Worm (Caenorhabditis elegans) whole organism, young adult: Measurements from ENCODE around the gene srz-12.

Source experiments
- B0336.3 ChIP-seq: fragments of 200-800 bp; sonication (Bioruptor generic); IDR thresholded peaks from 2 replicates; pipeline ENCODE4 v1.3.6; 2022; ENCODE audit warnings: missing genetic modification characterization, missing compliant biosample characterization
- D2030.7 ChIP-seq: fragments of 200-800 bp; sonication (Bioruptor generic); IDR thresholded peaks from 2 replicates; pipeline ENCODE4 v1.3.6; 2022; ENCODE audit warnings: missing genetic modification reagents, missing genetic modification characterization, missing compliant biosample characterization
- F10E7.11 ChIP-seq: sonication (generic microtip); optimal IDR thresholded peaks from 2 replicates; lab custom pipeline; 2017; ENCODE audit warnings: mild to moderate bottlenecking, missing genetic modification characterization, moderate library complexity, missing compliant biosample characterization
- F37B4.10 ChIP-seq: fragments of 200-800 bp; sonication (Bioruptor generic); IDR thresholded peaks from 2 replicates; pipeline ENCODE4 v1.3.6; 2022; ENCODE audit warnings: missing genetic modification characterization, missing compliant biosample characterization
- F39B2.1 ChIP-seq: fragments of 200-800 bp; sonication (Bioruptor generic); IDR thresholded peaks from 2 replicates; pipeline ENCODE4 v1.3.6; 2022; ENCODE audit warnings: missing genetic modification reagents, missing genetic modification characterization, missing compliant biosample characterization
- F57A8.1 ChIP-seq: fragments of 200-800 bp; sonication (Bioruptor generic); optimal IDR thresholded peaks from 2 replicates; lab custom pipeline; 2018; ENCODE audit warnings: mild to moderate bottlenecking, missing genetic modification characterization, moderate library complexity, missing compliant biosample characterization
- K11D2.4 ChIP-seq: fragments of 200-800 bp; sonication (Bioruptor generic); IDR thresholded peaks from 2 replicates; pipeline ENCODE4 v1.3.6; 2022; ENCODE audit warnings: missing genetic modification reagents, missing genetic modification characterization, missing compliant biosample characterization
- Y56A3A.18 ChIP-seq: fragments of 200-800 bp; sonication (Bioruptor generic); IDR thresholded peaks from 2 replicates; pipeline ENCODE4 v1.3.6; 2022; ENCODE audit warnings: missing genetic modification reagents, missing genetic modification characterization, missing compliant biosample characterization
- Y67H2A.10 ChIP-seq: fragments of 200-800 bp; sonication (Bioruptor generic); conservative IDR thresholded peaks from 2 replicates; pipeline ENCODE4 v1.3.6; 2022; ENCODE audit warnings: missing genetic modification reagents, missing genetic modification characterization, missing compliant biosample characterization
- aptf-2 ChIP-seq: fragments of 200-800 bp; sonication (Bioruptor generic); conservative IDR thresholded peaks from 2 replicates; pipeline ENCODE4 v1.3.6; 2022; ENCODE audit warnings: missing genetic modification reagents, missing genetic modification characterization, missing compliant biosample characterization
- cebp-1 ChIP-seq, 2 experiments: fragments of 200-800 bp in 1 of 2; sonication (Bioruptor generic) in 1 of 2; sonication (generic microtip) in 1 of 2; IDR thresholded peaks in 1 of 2; optimal IDR thresholded peaks in 1 of 2; 2 replicates each; pipeline versions ENCODE4 v1.3.6 to Lab custom; 2017 to 2022; ENCODE audit warnings: missing compliant biosample characterization in 2 of 2, missing genetic modification characterization in 2 of 2, mild to moderate bottlenecking in 1 of 2, missing genetic modification reagents in 1 of 2, moderate library complexity in 1 of 2
- cebp-2 ChIP-seq: fragments of 200-800 bp; sonication (Bioruptor generic); IDR thresholded peaks from 2 replicates; pipeline ENCODE4 v1.3.6; 2022; ENCODE audit warnings: missing genetic modification characterization, missing compliant biosample characterization
- ceh-79 ChIP-seq: sonication (generic microtip); optimal IDR thresholded peaks from 2 replicates; lab custom pipeline; 2017; ENCODE audit warnings: mild to moderate bottlenecking, missing genetic modification characterization, missing compliant biosample characterization
- dox-1 ChIP-seq: fragments of 200-800 bp; sonication (Bioruptor generic); IDR thresholded peaks from 2 replicates; pipeline ENCODE4 v1.3.6; 2022; ENCODE audit warnings: missing genetic modification reagents, missing genetic modification characterization, missing compliant biosample characterization
- egl-44 ChIP-seq: fragments of 200-800 bp; sonication (Bioruptor generic); IDR thresholded peaks from 2 replicates; pipeline ENCODE4 v1.3.6; 2022; ENCODE audit warnings: missing genetic modification reagents, missing genetic modification characterization, missing compliant biosample characterization
- hlh-12 ChIP-seq: sonication (generic microtip); optimal IDR thresholded peaks from 2 replicates; lab custom pipeline; 2016; ENCODE audit warnings: missing genetic modification characterization, missing compliant biosample characterization
- hmg-1.2 ChIP-seq: fragments of 200-800 bp; sonication (Bioruptor generic); IDR thresholded peaks from 2 replicates; pipeline ENCODE4 v1.3.6; 2022; ENCODE audit warnings: missing genetic modification reagents, missing genetic modification characterization, missing compliant biosample characterization
- hsf-1 ChIP-seq: fragments of 200-800 bp; sonication (Bioruptor generic); IDR thresholded peaks from 2 replicates; pipeline ENCODE4 v1.3.6; 2022; ENCODE audit warnings: missing genetic modification reagents, missing genetic modification characterization, missing compliant biosample characterization
- lsl-1 ChIP-seq: fragments of 200-800 bp; sonication (Bioruptor generic); optimal IDR thresholded peaks from 2 replicates; lab custom pipeline; 2018; ENCODE audit warnings: mild to moderate bottlenecking, missing genetic modification characterization, moderate library complexity, missing compliant biosample characterization
- madf-10 ChIP-seq: sonication (generic microtip); optimal IDR thresholded peaks from 2 replicates; lab custom pipeline; 2016; ENCODE audit warnings: mild to moderate bottlenecking, missing genetic modification characterization, missing compliant biosample characterization
- madf-6 ChIP-seq: fragments of 200-800 bp; sonication (Bioruptor generic); IDR thresholded peaks from 2 replicates; pipeline ENCODE4 v1.3.6; 2022; ENCODE audit warnings: missing genetic modification reagents, missing genetic modification characterization, missing compliant biosample characterization
- mes-4 ChIP-seq: sonication (generic microtip); optimal IDR thresholded peaks from 2 replicates; lab custom pipeline; 2016; ENCODE audit warnings: missing genotype, missing genetic modification characterization, missing compliant biosample characterization
- nfyb-1 ChIP-seq: fragments of 200-800 bp; sonication (Bioruptor generic); IDR thresholded peaks from 2 replicates; pipeline ENCODE4 v1.3.6; 2022; ENCODE audit warnings: missing genetic modification reagents, missing genetic modification characterization, missing compliant biosample characterization
- nhr-179 ChIP-seq: sonication (generic microtip); optimal IDR thresholded peaks from 2 replicates; lab custom pipeline; 2016; ENCODE audit warnings: mild to moderate bottlenecking, missing genetic modification characterization, missing compliant biosample characterization
- nhr-80 ChIP-seq: sonication (generic microtip); optimal IDR thresholded peaks from 2 replicates; lab custom pipeline; 2016; ENCODE audit warnings: missing genetic modification characterization, missing compliant biosample characterization
- rec-8 ChIP-seq, 2 experiments: sonication (generic microtip); optimal IDR thresholded peaks; 2 replicates each; lab custom pipeline; 2016; ENCODE audit warnings: mild to moderate bottlenecking in 2 of 2, missing genetic modification characterization in 2 of 2, missing genetic modification reagents in 2 of 2, missing genotype in 2 of 2, missing biosample characterization in 1 of 2, missing compliant biosample characterization in 1 of 2, moderate library complexity in 1 of 2
- repo-1 ChIP-seq: sonication (generic microtip); optimal IDR thresholded peaks from 2 replicates; lab custom pipeline; 2017; ENCODE audit warnings: mild to moderate bottlenecking, missing genetic modification characterization, missing compliant biosample characterization
- rpc-1 ChIP-seq, 2 experiments: fragments of 150-350 bp in 1 of 2; sonication (generic microtip) in 1 of 2; optimal IDR thresholded peaks; 2 replicates each; lab custom pipeline; 2014 to 2018; ENCODE audit warnings: missing biosample characterization in 1 of 2, missing genetic modification characterization in 1 of 2, missing genetic modification reagents in 1 of 2, missing genotype in 1 of 2
- sea-2 ChIP-seq: fragments of 200-800 bp; sonication (Bioruptor generic); IDR thresholded peaks from 2 replicates; pipeline ENCODE4 v1.3.6; 2022; ENCODE audit warnings: missing genetic modification characterization, missing compliant biosample characterization
- snpc-1.3 ChIP-seq: sonication (generic microtip); optimal IDR thresholded peaks from 2 replicates; lab custom pipeline; 2017; ENCODE audit warnings: missing genetic modification characterization, mild to moderate bottlenecking, missing compliant biosample characterization, antibody characterized with exemption, moderate library complexity, missing genotype, missing genetic modification reagents; ENCODE audit not compliant: insufficient read depth
- snpc-3.4 ChIP-seq: sonication (generic microtip); optimal IDR thresholded peaks from 2 replicates; lab custom pipeline; 2017; ENCODE audit warnings: missing genetic modification characterization, mild to moderate bottlenecking, missing compliant biosample characterization, antibody characterized with exemption, moderate library complexity, missing genotype, missing genetic modification reagents
- snpc-4 ChIP-seq, 5 experiments: fragments of 150-350 bp in 1 of 5; sonication (generic microtip) in 4 of 5; optimal IDR thresholded peaks; 2 replicates each; lab custom pipeline; 2014 to 2018; ENCODE audit warnings: missing genetic modification characterization in 5 of 5, missing biosample characterization in 3 of 5, antibody characterized with exemption in 2 of 5, mild to moderate bottlenecking in 2 of 5, missing compliant biosample characterization in 2 of 5, missing genotype in 2 of 5, moderate library complexity in 2 of 5, missing genetic modification reagents in 1 of 5
- tbp1 ChIP-seq: fragments of 200-800 bp; sonication (Bioruptor generic); optimal IDR thresholded peaks from 2 replicates; lab custom pipeline; 2018; ENCODE audit warnings: mild to moderate bottlenecking, missing genetic modification characterization, missing compliant biosample characterization
- unc-130 ChIP-seq: sonication (generic microtip); optimal IDR thresholded peaks from 2 replicates; lab custom pipeline; 2016; ENCODE audit warnings: missing genetic modification reagents, missing genetic modification characterization, missing compliant biosample characterization
- unc-62 ChIP-seq: fragments of 150-350 bp; optimal IDR thresholded peaks from 2 replicates; lab custom pipeline; 2014; ENCODE audit warnings: missing biosample characterization, missing genetic modification reagents, missing genetic modification characterization
- xnd-1 ChIP-seq: sonication (generic microtip); optimal IDR thresholded peaks from 2 replicates; lab custom pipeline; 2016; ENCODE audit warnings: missing genotype, missing genetic modification reagents, missing genetic modification characterization, missing compliant biosample characterization
- zim-3 ChIP-seq: sonication (generic microtip); optimal IDR thresholded peaks from 2 replicates; lab custom pipeline; 2017; ENCODE audit warnings: mild to moderate bottlenecking, missing genetic modification characterization, moderate library complexity, missing compliant biosample characterization
- ztf-22 ChIP-seq: fragments of 200-800 bp; sonication (Bioruptor generic); optimal IDR thresholded peaks from 2 replicates; lab custom pipeline; 2018; ENCODE audit warnings: mild to moderate bottlenecking, missing genetic modification characterization, moderate library complexity, missing compliant biosample characterization
- ztf-28 ChIP-seq: fragments of 200-800 bp; sonication (Bioruptor generic); IDR thresholded peaks from 2 replicates; pipeline ENCODE4 v1.3.6; 2022; ENCODE audit warnings: missing genetic modification reagents, missing genetic modification characterization, missing compliant biosample characterization

The srz-12 gene

DNA sequence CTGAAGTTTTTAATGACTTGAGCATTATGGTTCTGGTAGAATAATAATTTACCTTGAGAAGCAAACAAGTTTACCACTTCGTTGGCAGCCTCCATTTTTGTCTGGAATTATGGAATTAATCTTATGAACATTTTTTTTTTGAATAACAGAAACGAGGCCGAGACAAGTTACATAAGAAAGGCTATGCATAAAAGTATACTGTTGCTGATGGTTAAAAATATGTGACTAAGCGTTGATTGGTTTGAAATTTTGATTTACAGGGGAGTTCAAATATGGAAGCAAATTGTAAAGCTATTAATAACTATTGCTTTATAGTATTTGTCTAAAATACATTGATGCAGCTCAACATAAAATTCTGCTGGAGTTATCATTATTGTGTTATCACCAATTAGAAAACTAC lies 26.3 kb upstream of the srz-12 start, which contains the start of gene cgt-1:
cgt-1 (minus strand) TSS at position 101 of the 400 bp plus-strand sequence.
- TF ChIP-seq nhr-179 (tag; lab: Kevin White, UChicago): no peak
- TF ChIP-seq unc-62: no peak
- TF ChIP-seq B0336.3: no peak
- no peak for TF ChIP-seq repo-1 (tag; lab: Kevin White, UChicago)
- no peak for TF ChIP-seq hlh-12
- TF ChIP-seq, all 124 proteins: peak for 0

DNA sequence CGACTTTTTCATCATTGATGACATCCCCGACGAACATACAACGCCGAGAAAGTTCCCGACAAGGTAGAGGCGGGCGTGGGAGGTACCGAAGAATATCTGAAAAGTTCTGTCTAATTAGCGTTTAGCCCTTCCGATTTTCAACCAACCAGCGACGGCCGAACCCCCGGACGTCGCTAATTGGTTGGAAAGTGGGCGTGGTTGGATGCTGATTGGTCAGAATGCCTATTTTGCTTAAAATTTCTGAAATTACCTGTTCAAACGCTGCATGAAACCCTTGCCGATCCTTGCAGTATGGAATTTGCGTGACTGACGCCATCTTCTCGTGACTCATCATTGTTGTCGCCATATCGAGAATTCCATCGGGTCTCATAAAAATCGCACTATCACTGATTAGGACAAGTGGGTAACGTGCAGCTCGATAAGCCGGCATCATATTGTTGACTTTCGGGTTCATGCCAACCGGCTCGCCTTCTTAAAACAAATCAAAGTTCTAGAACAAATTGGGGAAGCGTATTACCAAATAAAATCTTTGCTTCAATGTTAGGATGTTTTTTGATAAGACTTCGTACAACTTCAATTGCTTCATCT lies 25.3 kb upstream of the srz-12 start:
- no peak for TF ChIP-seq snpc-1.3
- no peak for TF ChIP-seq snpc-4 (GFP tag; optimal IDR thresholded peaks at IDR 0.05; lab: Kevin White, UChicago)
- no peak for TF ChIP-seq snpc-4 (tag; optimal IDR thresholded peaks at IDR 0.05; lab: Kevin White, UChicago)
- TF ChIP-seq nfyb-1 (GFP tag; lab: Robert Waterston, UW): peak; percentile 55; the same call in 1 of the 2 replicates
- TF ChIP-seq ztf-22 (GFP tag; lab: Kevin White, UChicago): peak; percentile 26
- no peak for TF ChIP-seq aptf-2 (GFP tag; lab: Robert Waterston, UW)
- TF ChIP-seq nhr-80 (tag; lab: Kevin White, UChicago): peak; percentile 72
- no peak for TF ChIP-seq cebp-1 (GFP tag; IDR thresholded peaks at IDR 0.05; lab: Robert Waterston, UW)
- peak; percentile 21 for TF ChIP-seq cebp-1 (tag; optimal IDR thresholded peaks at IDR 0.05; lab: Kevin White, UChicago)
- no peak for TF ChIP-seq F57A8.1 (GFP tag; lab: Kevin White, UChicago)
- TF ChIP-seq D2030.7: no peak
- no peak for TF ChIP-seq cebp-2 (GFP tag; lab: Robert Waterston, UW)
- TF ChIP-seq egl-44 (GFP tag; lab: Robert Waterston, UW): 0 out of 2 replicates have a peak, but pooled peaks have one; percentile 23
- TF ChIP-seq dox-1: peak; percentile 32; the same call in 1 of the 2 replicates
- no peak for TF ChIP-seq madf-6
- TF ChIP-seq hsf-1 (GFP tag; lab: Robert Waterston, UW): no peak

DNA sequence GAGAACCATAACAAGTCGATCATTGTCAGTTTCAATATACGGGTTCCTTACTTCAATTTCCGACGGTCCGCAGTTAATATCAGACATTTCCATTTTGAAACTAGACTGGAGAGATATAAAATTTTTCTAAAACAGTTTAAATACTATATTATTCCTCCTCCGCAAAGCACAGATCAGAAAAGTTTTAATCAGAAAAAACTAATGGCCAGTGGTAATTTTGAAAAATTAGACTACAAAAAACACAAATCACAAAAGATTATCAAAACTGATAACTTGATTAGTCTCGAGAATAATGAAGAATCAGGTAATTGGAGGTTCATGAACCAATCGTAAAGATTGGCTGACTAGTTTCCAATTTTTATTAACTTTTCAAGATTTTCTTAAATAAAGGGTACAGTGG lies 23.5 kb upstream of the srz-12 start, which contains the start of gene T06C12.9:
T06C12.9 (minus strand) TSS at position 101 of the 400 bp plus-strand sequence.
- no peak for TF ChIP-seq ztf-28 (GFP tag; lab: Robert Waterston, UW)
- TF ChIP-seq F39B2.1 (GFP tag; lab: Robert Waterston, UW): no peak
- no peak for TF ChIP-seq rpc-1 (optimal IDR thresholded peaks at IDR 0.05; lab: Kevin White, UChicago)
- no peak for TF ChIP-seq rpc-1 (tag; optimal IDR thresholded peaks at IDR 0.05; lab: Kevin White, UChicago)
- no peak for TF ChIP-seq Y56A3A.18 (GFP tag; lab: Robert Waterston, UW)
- TF ChIP-seq xnd-1 (tag; lab: Kevin White, UChicago): no peak
- no peak for TF ChIP-seq sea-2
- no peak for TF ChIP-seq ceh-79 (tag; lab: Kevin White, UChicago)

DNA sequence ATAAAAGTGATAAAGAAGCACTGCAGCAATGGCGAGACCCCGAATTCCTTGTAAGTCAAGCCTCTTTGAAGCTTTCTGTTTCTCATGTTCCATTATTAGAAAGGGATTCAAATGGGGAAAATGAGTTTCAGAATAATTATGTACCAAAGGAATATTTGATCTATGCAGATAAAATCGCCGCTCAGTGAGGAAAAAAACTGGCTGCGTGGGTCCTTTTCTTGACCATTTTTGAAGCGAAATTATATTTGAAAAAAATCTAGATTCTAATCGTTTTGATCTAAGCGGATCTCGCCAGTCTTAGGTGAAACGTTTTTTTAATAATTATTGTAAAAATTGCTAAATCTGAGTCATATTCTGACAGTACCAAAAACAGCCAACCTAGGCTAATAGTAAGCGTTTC lies 22.2 kb upstream of the srz-12 start, which contains the start of gene oac-42:
oac-42 (minus strand) TSS at position 101 of the 400 bp plus-strand sequence.
- no peak for TF ChIP-seq lsl-1 (GFP tag; lab: Kevin White, UChicago)
- no peak for TF ChIP-seq Y67H2A.10 (GFP tag; lab: Robert Waterston, UW)
- no peak for TF ChIP-seq snpc-3.4
- TF ChIP-seq hmg-1.2 (GFP tag; lab: Robert Waterston, UW): no peak
- TF ChIP-seq tbp1 (GFP tag; lab: Kevin White, UChicago): no peak
- TF ChIP-seq K11D2.4 (GFP tag; lab: Robert Waterston, UW): no peak
- TF ChIP-seq ztf-22 (GFP tag; lab: Kevin White, UChicago): no peak
- TF ChIP-seq snpc-1.3: no peak
- TF ChIP-seq rec-8 (tag; optimal IDR thresholded peaks at IDR 0.05; lab: Kevin White, UChicago): no peak
- TF ChIP-seq unc-62: no peak
- no peak for TF ChIP-seq madf-10 (tag; lab: Kevin White, UChicago)
- no peak for TF ChIP-seq zim-3 (tag; lab: Kevin White, UChicago)
- TF ChIP-seq F39B2.1 (GFP tag; lab: Robert Waterston, UW): no peak
- no peak for TF ChIP-seq egl-44 (GFP tag; lab: Robert Waterston, UW)
- no peak for TF ChIP-seq nhr-80 (tag; lab: Kevin White, UChicago)
- no peak for TF ChIP-seq F37B4.10
- TF ChIP-seq unc-130 (GFP tag; lab: Kevin White, UChicago): no peak
- no peak for TF ChIP-seq mes-4 (tag; lab: Kevin White, UChicago)
- TF ChIP-seq F10E7.11: no peak
